Worm (Caenorhabditis elegans): Measurements from ENCODE around the gene C33A12.19.

DNA sequence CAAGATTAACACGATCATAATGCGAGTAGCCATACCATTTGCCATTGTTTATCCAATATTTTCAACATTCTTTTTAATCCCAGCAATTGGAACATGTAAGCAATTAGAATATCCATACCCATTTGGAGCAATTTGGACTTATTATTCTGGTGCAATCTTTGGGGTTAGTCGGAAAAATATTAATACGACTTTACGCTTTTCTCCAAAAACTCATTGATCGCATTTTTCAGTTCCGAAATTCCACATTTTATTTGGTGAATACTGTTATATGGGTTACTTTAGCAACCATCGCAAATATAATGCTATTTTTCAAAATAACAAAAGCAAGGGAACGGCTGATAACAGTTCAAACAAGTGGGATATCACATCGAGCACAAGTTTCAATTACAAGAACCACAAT lies 30.0 kb upstream of the C33A12.19 start:
- no peak for TF ChIP-seq W03F9.2 (tag; optimal IDR thresholded peaks at IDR 0.05)
- TF ChIP-seq him-1 (tag; optimal IDR thresholded peaks at IDR 0.05) = no peak

All from whole organism, L4/young adult.